Fruit fly (Drosophila melanogaster) whole organism, prepupa: ENCODE data around the gene Ccp84Ac.
A peak's percentile ranks its signal among the peaks of the same experiment; 100 is the strongest.

Source experiments
- Blimp-1 ChIP-seq: fragments of 200-800 bp; sonication (Bioruptor generic); optimal IDR thresholded peaks from 3 replicates; lab custom pipeline; 2017; ENCODE audit warnings: missing biosample characterization, missing genetic modification characterization, mild to moderate bottlenecking, moderate library complexity, missing genetic modification reagents
- CG10631 ChIP-seq: fragments of 200-800 bp; sonication (Bioruptor generic); optimal IDR thresholded peaks from 2 replicates; lab custom pipeline; 2016; ENCODE audit warnings: missing biosample characterization, missing genetic modification characterization
- CG10669 ChIP-seq: fragments of 200-800 bp; sonication (Bioruptor generic); optimal IDR thresholded peaks from 3 replicates; lab custom pipeline; 2018; ENCODE audit warnings: missing biosample characterization, mild to moderate bottlenecking, missing genetic modification characterization, moderate library complexity
- CG11294 ChIP-seq: fragments of 200-800 bp; sonication (Bioruptor generic); IDR thresholded peaks from 2 replicates; pipeline ENCODE4 v1.3.6; 2022; ENCODE audit warnings: missing biosample characterization, missing genetic modification characterization
- CG11762 ChIP-seq: fragments of 200-800 bp; sonication (Bioruptor generic); optimal IDR thresholded peaks from 3 replicates; lab custom pipeline; 2016; ENCODE audit warnings: missing biosample characterization, missing genetic modification characterization; ENCODE audit not compliant: insufficient read depth
- CG1621 ChIP-seq: fragments of 200-800 bp; sonication (Bioruptor generic); optimal IDR thresholded peaks from 3 replicates; lab custom pipeline; 2018; ENCODE audit warnings: missing biosample characterization, mild to moderate bottlenecking, missing genetic modification characterization
- CG16779 ChIP-seq: fragments of 200-800 bp; sonication (Bioruptor generic); optimal IDR thresholded peaks from 3 replicates; lab custom pipeline; 2017; ENCODE audit warnings: missing biosample characterization, mild to moderate bottlenecking, missing genetic modification characterization
- CG3032 ChIP-seq: fragments of 200-800 bp; optimal IDR thresholded peaks from 2 replicates; lab custom pipeline; 2019; ENCODE audit warnings: missing biosample characterization, mild to moderate bottlenecking, missing genetic modification characterization, moderate library complexity
- CG31627 ChIP-seq: fragments of 200-800 bp; sonication (Bioruptor generic); optimal IDR thresholded peaks from 3 replicates; lab custom pipeline; 2016; ENCODE audit warnings: missing biosample characterization, missing genetic modification characterization
- CG32006 ChIP-seq: fragments of 200-800 bp; sonication (Bioruptor generic); optimal IDR thresholded peaks from 3 replicates; lab custom pipeline; 2017; ENCODE audit warnings: missing biosample characterization, mild to moderate bottlenecking, missing genetic modification characterization
- CG34406 ChIP-seq: fragments of 200-800 bp; sonication (Bioruptor generic); optimal IDR thresholded peaks from 3 replicates; lab custom pipeline; 2016; ENCODE audit warnings: missing biosample characterization, missing genetic modification characterization
- CG6163 ChIP-seq: fragments of 200-800 bp; sonication (Bioruptor generic); IDR thresholded peaks from 3 replicates; pipeline ENCODE4 v1.3.6; 2022; ENCODE audit warnings: missing biosample characterization, missing genetic modification characterization
- CG6276 ChIP-seq: fragments of 200-800 bp; sonication (Bioruptor generic); optimal IDR thresholded peaks from 2 replicates; lab custom pipeline; 2017; ENCODE audit warnings: missing biosample characterization, mild to moderate bottlenecking, missing genetic modification characterization
- CG6792 ChIP-seq: fragments of 200-800 bp; sonication (Bioruptor generic); optimal IDR thresholded peaks from 3 replicates; lab custom pipeline; 2016; ENCODE audit warnings: missing biosample characterization, missing genetic modification characterization
- CG7368 ChIP-seq: fragments of 200-800 bp; sonication (Bioruptor generic); optimal IDR thresholded peaks from 3 replicates; lab custom pipeline; 2016; ENCODE audit warnings: missing biosample characterization, missing genetic modification characterization
- CG8119 ChIP-seq: fragments of 200-800 bp; sonication (Bioruptor generic); IDR thresholded peaks from 3 replicates; pipeline ENCODE4 v1.3.6; 2022; ENCODE audit warnings: missing biosample characterization, missing genetic modification characterization
- CG8632 ChIP-seq: fragments of 200-800 bp; sonication (Bioruptor generic); optimal IDR thresholded peaks from 3 replicates; lab custom pipeline; 2016; ENCODE audit warnings: missing biosample characterization, missing genetic modification characterization
- CG9139 ChIP-seq: fragments of 200-800 bp; sonication (Bioruptor generic); optimal IDR thresholded peaks from 3 replicates; lab custom pipeline; 2017; ENCODE audit warnings: missing biosample characterization, mild to moderate bottlenecking, missing genetic modification characterization
- Eip75B ChIP-seq: fragments of 200-800 bp; sonication (Bioruptor generic); optimal IDR thresholded peaks from 3 replicates; lab custom pipeline; 2016; ENCODE audit warnings: missing biosample characterization, missing genetic modification characterization
- Ets96B ChIP-seq: fragments of 200-800 bp; optimal IDR thresholded peaks from 2 replicates; lab custom pipeline; 2019; ENCODE audit warnings: missing biosample characterization, mild to moderate bottlenecking, missing genetic modification characterization, moderate library complexity
- Gug ChIP-seq: fragments of 200-800 bp; sonication (Bioruptor generic); IDR thresholded peaks from 2 replicates; pipeline ENCODE4 v1.3.6; 2022; ENCODE audit warnings: missing biosample characterization, missing genetic modification characterization
- OdsH ChIP-seq: fragments of 200-800 bp; sonication (Bioruptor generic); optimal IDR thresholded peaks from 3 replicates; lab custom pipeline; 2016; ENCODE audit warnings: missing biosample characterization, missing genetic modification characterization
- Sox14 ChIP-seq: fragments of 200-800 bp; sonication (Bioruptor generic); optimal IDR thresholded peaks from 3 replicates; lab custom pipeline; 2016; ENCODE audit warnings: missing biosample characterization, missing genetic modification characterization
- achi ChIP-seq: fragments of 200-800 bp; sonication (Bioruptor generic); optimal IDR thresholded peaks from 3 replicates; lab custom pipeline; 2016; ENCODE audit warnings: missing biosample characterization, missing genetic modification characterization
- dac ChIP-seq: fragments of 200-800 bp; sonication (Bioruptor generic); optimal IDR thresholded peaks from 2 replicates; lab custom pipeline; 2017; ENCODE audit warnings: missing biosample characterization, mild to moderate bottlenecking, missing genetic modification characterization
- eg ChIP-seq: fragments of 200-800 bp; sonication (Bioruptor generic); IDR thresholded peaks from 3 replicates; pipeline ENCODE4 v1.3.6; 2022; ENCODE audit warnings: missing biosample characterization, missing genetic modification characterization
- fd59A ChIP-seq: fragments of 200-800 bp; sonication (Bioruptor generic); optimal IDR thresholded peaks from 2 replicates; lab custom pipeline; 2017; ENCODE audit warnings: missing biosample characterization, mild to moderate bottlenecking, missing genetic modification characterization, missing genetic modification reagents
- fd85E ChIP-seq: fragments of 200-800 bp; sonication (Bioruptor generic); optimal IDR thresholded peaks from 3 replicates; lab custom pipeline; 2016; ENCODE audit warnings: missing biosample characterization, missing genetic modification characterization
- fkh ChIP-seq: fragments of 200-800 bp; sonication (Bioruptor generic); optimal IDR thresholded peaks from 3 replicates; lab custom pipeline; 2017; ENCODE audit warnings: missing biosample characterization, mild to moderate bottlenecking, missing genetic modification characterization, moderate library complexity
- lz ChIP-seq: fragments of 200-800 bp; sonication (Bioruptor generic); optimal IDR thresholded peaks from 3 replicates; lab custom pipeline; 2016; ENCODE audit warnings: missing biosample characterization, missing genetic modification characterization
- net ChIP-seq: fragments of 200-800 bp; sonication (Bioruptor generic); optimal IDR thresholded peaks from 3 replicates; lab custom pipeline; 2016; ENCODE audit warnings: missing biosample characterization, missing genetic modification characterization
- ss ChIP-seq, 2 experiments: fragments of 200-800 bp; sonication (Bioruptor generic); optimal IDR thresholded peaks; 2 replicates in 1 of 2; 3 replicates in 1 of 2; lab custom pipeline; 2017 to 2018; ENCODE audit warnings: mild to moderate bottlenecking in 2 of 2, missing biosample characterization in 2 of 2, missing genetic modification characterization in 2 of 2, moderate library complexity in 1 of 2
- svp ChIP-seq: fragments of 200-800 bp; sonication (Bioruptor generic); peaks from one replicate; lab custom pipeline; 2016; ENCODE audit warnings: missing biosample characterization, missing genetic modification characterization
- vri ChIP-seq: fragments of 200-800 bp; sonication (Bioruptor generic); optimal IDR thresholded peaks from 3 replicates; lab custom pipeline; 2016; ENCODE audit warnings: missing biosample characterization, mild to moderate bottlenecking, missing genetic modification characterization

The Ccp84Ac gene

DNA sequence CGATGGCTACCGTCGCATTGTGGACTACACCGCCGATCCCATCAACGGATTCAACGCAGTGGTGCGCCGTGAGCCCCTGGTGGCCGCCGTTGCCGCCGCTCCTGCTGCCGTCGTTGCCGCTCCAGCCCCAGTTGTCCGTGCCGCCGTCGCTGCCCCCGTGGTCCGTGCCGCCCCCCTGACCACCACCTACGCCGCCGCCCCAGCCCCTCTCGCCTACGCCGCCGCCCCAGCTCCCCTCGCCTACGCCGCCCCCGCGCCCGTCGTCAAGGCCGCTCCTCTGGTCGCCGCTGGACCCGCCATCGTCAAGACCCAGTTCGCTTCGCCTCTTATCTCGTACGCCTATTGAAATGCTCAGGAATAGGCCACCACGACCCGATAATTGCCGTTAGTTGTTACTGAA, 8.9 kb downstream of the Ccp84Ac start:
- TF ChIP-seq Ets96B (tag; lab: Kevin White, UChicago), result no peak
- no peak for TF ChIP-seq CG6792 (GFP tag; lab: Kevin White, UChicago)
- TF ChIP-seq vri (GFP tag; lab: Kevin White, UChicago), result no peak
- TF ChIP-seq CG10631, result no peak
- no peak for TF ChIP-seq CG6276 (GFP tag; lab: Kevin White, UChicago)
- TF ChIP-seq lz (GFP tag; lab: Kevin White, UChicago), result no peak
- no peak for TF ChIP-seq CG11294
- no peak for TF ChIP-seq CG1621 (tag; lab: Kevin White, UChicago)
- TF ChIP-seq CG16779, result no peak
- TF ChIP-seq CG34406 (GFP tag; lab: Kevin White, UChicago), result no peak
- no peak for TF ChIP-seq eg
- no peak for TF ChIP-seq fd59A (GFP tag; lab: Kevin White, UChicago)
- no peak for TF ChIP-seq CG3032 (tag; lab: Kevin White, UChicago)
- TF ChIP-seq net (GFP tag; lab: Kevin White, UChicago), result no peak
- no peak for TF ChIP-seq Eip75B (GFP tag; lab: Kevin White, UChicago)
- no peak for TF ChIP-seq CG10669 (GFP tag; lab: Kevin White, UChicago)

DNA sequence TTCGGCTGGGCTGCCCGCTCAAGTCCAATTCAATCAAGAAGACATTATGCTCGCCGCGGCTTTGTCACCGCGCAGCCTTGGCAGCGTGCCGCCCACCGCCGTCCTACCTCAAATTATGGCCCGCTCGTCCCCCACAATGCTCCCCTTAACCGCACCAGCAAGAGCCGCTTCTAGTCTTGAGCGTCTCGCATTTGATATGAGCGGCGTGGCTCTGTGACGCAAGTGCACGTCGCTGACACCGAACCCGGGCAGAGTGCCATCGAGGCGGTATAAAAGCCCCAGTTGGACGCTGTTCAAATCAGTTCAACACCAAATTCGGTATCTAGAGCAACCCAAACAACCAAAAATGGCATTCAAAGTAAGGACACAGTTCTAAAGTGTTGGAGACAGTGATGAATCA, 9.6 kb downstream of the Ccp84Ac start, which contains the start of gene Ccp84Ag:
Gene Ccp84Ag (plus strand): TSS at position 301 of the 400 bp plus-strand sequence.
- no peak for TF ChIP-seq svp (GFP tag; lab: Kevin White, UChicago)
- no peak for TF ChIP-seq OdsH (GFP tag; lab: Kevin White, UChicago)
- TF ChIP-seq CG31627 (GFP tag; lab: Kevin White, UChicago), result no peak

DNA sequence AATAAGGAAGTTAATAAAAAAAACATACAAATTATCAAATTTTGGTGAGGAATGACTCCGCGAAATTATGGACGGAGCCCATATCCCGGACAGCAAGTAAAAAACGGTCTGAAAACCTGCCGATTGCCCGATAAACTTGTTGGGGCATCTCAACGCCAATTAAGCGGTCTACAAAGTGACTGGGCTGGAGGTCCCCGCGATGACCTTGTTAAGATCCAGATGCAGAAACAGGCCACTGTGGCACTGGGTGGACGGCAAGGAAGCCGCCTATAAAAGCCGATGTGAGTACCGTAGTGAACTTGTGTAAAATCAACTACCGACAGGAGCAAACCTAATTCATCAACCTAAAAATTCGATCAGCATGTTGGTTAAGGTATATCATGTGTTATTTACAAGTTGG, 11.9 kb downstream of the Ccp84Ac start, which contains the start of gene Edg84A:
Gene Edg84A (plus strand): TSS at position 301 of the 400 bp plus-strand sequence.
- TF ChIP-seq dac (GFP tag; lab: Kevin White, UChicago) (no peak), Sox14 (no peak), Gug (GFP tag; lab: Robert Waterston, UW) (no peak), CG6792 (GFP tag; lab: Kevin White, UChicago) (no peak), CG6276 (GFP tag; lab: Kevin White, UChicago) (no peak)

DNA sequence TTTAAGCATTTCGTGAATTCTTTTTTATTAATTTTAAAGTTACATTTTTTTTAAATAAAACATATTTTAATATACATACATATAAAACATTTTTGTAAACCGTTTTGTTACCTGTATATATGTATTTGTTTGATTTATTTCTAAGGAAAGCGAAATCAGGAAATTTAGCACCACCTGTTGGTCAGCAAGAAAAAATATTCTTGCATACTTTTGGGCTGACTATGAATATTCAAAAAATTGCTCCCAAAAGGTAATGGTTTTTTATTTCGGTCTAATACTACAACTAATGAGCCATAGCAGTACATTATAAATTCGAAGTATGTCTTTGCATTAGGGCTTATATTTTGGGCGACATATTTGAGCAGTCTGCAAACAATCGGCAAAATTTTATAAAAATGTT, 12.4 kb downstream of the Ccp84Ac start:
- TF ChIP-seq achi (GFP tag; lab: Kevin White, UChicago) (no peak), ss (GFP tag; optimal IDR thresholded peaks at IDR 0.05; lab: Kevin White, UChicago) (no peak), Blimp-1 (peak; percentile 69), CG32006 (GFP tag; lab: Kevin White, UChicago) (no peak), CG6163 (no peak), CG9139 (GFP tag; lab: Kevin White, UChicago) (no peak)

DNA sequence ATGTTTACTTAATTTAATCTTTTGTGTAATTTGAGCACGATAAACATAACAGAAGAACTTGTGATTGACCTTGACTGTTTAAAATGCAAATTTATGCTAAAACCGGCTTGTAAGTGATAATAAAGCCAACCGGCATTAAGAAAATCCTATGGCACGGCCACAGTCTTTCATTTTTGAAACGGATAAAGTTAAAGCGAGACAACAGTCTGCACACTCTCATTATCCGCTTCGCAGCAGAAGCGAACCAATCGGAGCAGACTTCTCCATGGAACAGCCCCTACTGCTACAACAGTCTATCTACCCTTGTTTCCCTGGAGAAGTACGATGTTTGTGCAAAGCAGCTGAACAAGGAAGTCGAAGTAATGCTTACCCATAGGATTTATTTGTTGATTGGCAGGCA, 12.9 kb downstream of the Ccp84Ac start:
- TF ChIP-seq CG34406 (GFP tag; lab: Kevin White, UChicago) (no peak), CG6276 (GFP tag; lab: Kevin White, UChicago) (no peak), CG8119 (GFP tag; lab: Robert Waterston, UW) (no peak), fd59A (GFP tag; lab: Kevin White, UChicago) (no peak), Blimp-1 (no peak), vri (GFP tag; lab: Kevin White, UChicago) (no peak), svp (GFP tag; lab: Kevin White, UChicago) (no peak), CG8632 (GFP tag; lab: Kevin White, UChicago) (no peak), CG32006 (GFP tag; lab: Kevin White, UChicago) (no peak), fd85E (GFP tag; lab: Kevin White, UChicago) (no peak), ss (GFP tag; optimal IDR thresholded peaks at IDR 0.05; lab: Kevin White, UChicago) (no peak), CG6163 (no peak), CG11762 (no peak), eg (no peak), fkh (GFP tag; lab: Kevin White, UChicago) (no peak), CG10669 (GFP tag; lab: Kevin White, UChicago) (no peak), achi (GFP tag; lab: Kevin White, UChicago) (no peak), Eip75B (GFP tag; lab: Kevin White, UChicago) (no peak), CG7368 (GFP tag; lab: Kevin White, UChicago) (no peak)
